Worm (Caenorhabditis elegans): ENCODE data around the gene sre-51.
A peak's percentile ranks its signal among the peaks of the same experiment; 100 is the strongest.

sre-51 gene

DNA sequence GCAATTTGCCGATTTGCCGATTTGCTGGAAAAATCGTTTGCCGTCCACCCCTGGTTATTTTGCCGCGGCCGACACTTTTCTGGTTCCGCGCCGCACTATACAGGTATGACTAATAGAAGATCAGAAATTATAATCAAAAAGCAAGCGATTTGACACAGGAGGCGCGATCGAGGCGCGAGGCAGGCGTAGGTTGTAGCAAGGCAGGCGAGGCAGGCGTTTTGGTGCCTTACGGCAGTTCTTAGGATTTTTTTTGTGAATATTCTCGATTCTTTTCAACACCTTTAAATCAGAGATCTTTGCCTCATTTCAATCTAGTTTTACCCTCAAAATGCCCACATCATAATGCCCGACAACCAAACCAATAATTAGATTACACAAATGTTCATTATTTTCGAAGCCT, 12.5 kb downstream of the sre-51 start, which contains the start of gene sre-56:
sre-56 (plus strand) TSS at position 301 of the 400 bp plus-strand sequence.
- no peak for TF ChIP-seq pbrm-1 (GFP tag; IDR thresholded peaks at IDR 0.05)
- TF ChIP-seq Y56A3A.18 (GFP tag; IDR thresholded peaks at IDR 0.05), result no peak
- TF ChIP-seq snpc-4 (GFP tag; optimal IDR thresholded peaks at IDR 0.05), result no peak
- TF ChIP-seq snpc-4 (tag; optimal IDR thresholded peaks at IDR 0.05), result peak in 1 of 4 experiments; percentile 60

DNA sequence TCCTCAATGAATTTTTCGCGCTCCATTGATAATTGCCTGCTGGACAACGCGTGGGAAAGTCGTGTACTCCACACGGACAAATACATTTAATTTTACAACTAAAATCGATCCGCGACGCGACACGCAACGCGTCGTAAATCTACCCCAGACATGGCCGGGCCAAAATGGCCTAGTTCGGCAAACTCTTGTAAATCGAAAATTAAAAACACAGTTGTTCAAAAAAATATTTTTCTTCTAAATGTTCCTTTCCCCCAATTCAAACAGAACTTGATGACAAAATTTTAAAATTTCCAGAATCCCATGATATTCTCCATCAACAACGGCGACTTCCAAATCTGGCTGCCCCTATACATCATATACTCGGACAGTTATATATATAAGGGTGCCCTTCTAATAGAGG, 17.3 kb downstream of the sre-51 start, which contains the start of gene sre-55:
sre-55 (plus strand) TSS at position 301 of the 400 bp plus-strand sequence.
- TF ChIP-seq let-526 (GFP tag; IDR thresholded peaks at IDR 0.05), result no peak

ce11 chrII:12332624-12333023, 21.0 kb downstream of the sre-51 start, which contains the start of gene sre-54:
Gene sre-54, plus strand, starts transcription at chrII:12332924.
- TF ChIP-seq tlf-1 (GFP tag; optimal IDR thresholded peaks at IDR 0.05) (no peak), rec-8 (tag; optimal IDR thresholded peaks at IDR 0.05) (no peak), efl-1 (GFP tag; optimal IDR thresholded peaks at IDR 0.05) (no peak), nfya-1 (tag; optimal IDR thresholded peaks at IDR 0.05; ENCODE audit: borderline replicate concordance, insufficient read depth) (no peak), F52B5.7 (tag; optimal IDR thresholded peaks at IDR 0.05) (no peak), T07F8.4 (tag; optimal IDR thresholded peaks at IDR 0.05) (no peak)

- no peak for TF ChIP-seq F22D6.2 (tag; optimal IDR thresholded peaks at IDR 0.05)
- TF ChIP-seq F52B5.7 (tag; optimal IDR thresholded peaks at IDR 0.05), result no peak
Measured at ce11 chrII:12335430-12335829, 23.8 kb downstream of the sre-51 start, which contains the start of gene sre-52. Gene sre-52, plus strand, starts transcription at chrII:12335730.

DNA sequence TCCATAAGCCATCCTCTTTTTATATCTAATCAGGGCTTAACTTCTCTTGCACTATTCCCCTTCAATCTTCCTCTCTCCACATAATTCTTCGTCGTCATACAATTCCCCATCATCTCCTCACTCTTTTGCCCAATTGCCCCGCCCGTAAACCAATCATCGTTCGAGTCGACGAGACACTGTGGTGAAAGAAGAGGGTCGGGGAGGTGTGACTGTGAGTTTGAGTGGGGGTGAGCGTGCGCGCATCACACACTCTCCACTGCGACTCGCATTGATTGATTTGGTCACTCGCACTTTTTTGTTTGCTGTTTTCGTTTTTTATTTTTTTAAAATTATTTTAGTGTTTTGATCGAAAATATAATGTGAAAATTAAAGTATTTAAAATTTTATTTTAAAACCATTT, 27.5 kb downstream of the sre-51 start:
- no peak for TF ChIP-seq bed-1 (GFP tag; IDR thresholded peaks at IDR 0.05)
- TF ChIP-seq chd-7 (tag; optimal IDR thresholded peaks at IDR 0.05), result no peak
- no peak for TF ChIP-seq nfya-1 (tag; optimal IDR thresholded peaks at IDR 0.05; ENCODE audit: borderline replicate concordance, insufficient read depth)
- TF ChIP-seq lin-40 (tag; optimal IDR thresholded peaks at IDR 0.05), result peak; percentile 59
- peak; percentile 0 for TF ChIP-seq K12H6.12 (tag; optimal IDR thresholded peaks at IDR 0.05)
- TF ChIP-seq hmg-1.2 (GFP tag; IDR thresholded peaks at IDR 0.05), result peak; percentile 90
- peak in 1 of 3 experiments; percentile 10 for TF ChIP-seq lin-35 (GFP tag; optimal IDR thresholded peaks at IDR 0.05)
- TF ChIP-seq snpc-4 (GFP tag; optimal IDR thresholded peaks at IDR 0.05), result no peak
- peak in 2 of 4 experiments; percentile 13 to 37 for TF ChIP-seq snpc-4 (tag; optimal IDR thresholded peaks at IDR 0.05)
- peak; percentile 98 for TF ChIP-seq nfyb-1 (GFP tag; IDR thresholded peaks at IDR 0.05)
- TF ChIP-seq ekl-4 (GFP tag; IDR thresholded peaks at IDR 0.05), result no peak
- peak; percentile 56 for TF ChIP-seq ceh-27 (GFP tag; optimal IDR thresholded peaks at IDR 0.05)
- TF ChIP-seq xnd-1 (tag; optimal IDR thresholded peaks at IDR 0.05), result no peak
- no peak for TF ChIP-seq zfh-2 (GFP tag; conservative IDR thresholded peaks at IDR 0.05)
- TF ChIP-seq lir-1 (GFP tag; conservative IDR thresholded peaks at IDR 0.05), result peak; percentile 96

DNA sequence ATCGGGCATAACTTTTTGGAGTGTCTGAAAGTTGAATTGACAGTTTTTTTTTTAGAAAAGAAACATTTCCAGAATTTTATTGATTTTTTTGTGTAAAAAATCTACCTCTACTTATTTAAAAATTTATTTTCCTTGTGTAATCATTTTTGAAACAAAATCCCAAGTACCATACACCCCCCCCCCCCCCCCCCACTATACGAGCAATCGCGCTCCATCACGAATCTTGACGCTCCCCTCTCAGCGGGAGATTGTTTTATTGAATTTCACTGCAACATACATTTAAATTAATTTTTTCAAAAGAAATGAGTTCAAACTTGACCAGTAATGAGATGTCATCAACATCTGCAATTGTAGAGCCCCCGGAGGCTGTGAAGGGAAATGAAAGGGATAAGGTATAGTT, 28.0 kb downstream of the sre-51 start, which contains the start of gene sop-2:
sop-2 (plus strand) TSS at position 301 of the 400 bp plus-strand sequence.
- TF ChIP-seq lin-35 (GFP tag; optimal IDR thresholded peaks at IDR 0.05), result no peak
- no peak for TF ChIP-seq nhr-27 (tag; optimal IDR thresholded peaks at IDR 0.05)
- no peak for TF ChIP-seq snpc-1.3 (tag; optimal IDR thresholded peaks at IDR 0.05; ENCODE audit: insufficient read depth)
- no peak for TF ChIP-seq K12H6.12 (tag; optimal IDR thresholded peaks at IDR 0.05)
- no peak for TF ChIP-seq nfya-1 (tag; optimal IDR thresholded peaks at IDR 0.05; ENCODE audit: borderline replicate concordance, insufficient read depth)
- TF ChIP-seq tbp1 (GFP tag; optimal IDR thresholded peaks at IDR 0.05), result no peak
- TF ChIP-seq ccch-3 (GFP tag; optimal IDR thresholded peaks at IDR 0.05), result no peak
- no peak for TF ChIP-seq nfyb-1 (GFP tag; IDR thresholded peaks at IDR 0.05)
- TF ChIP-seq attf-3 (GFP tag; conservative IDR thresholded peaks at IDR 0.05), result no peak
- no peak for TF ChIP-seq bed-1 (GFP tag; IDR thresholded peaks at IDR 0.05)
- no peak for TF ChIP-seq F49E8.2 (tag; optimal IDR thresholded peaks at IDR 0.05; ENCODE audit: insufficient read depth)

Data from whole organism, young adult.